Worm (Caenorhabditis elegans): ENCODE measurements around the gene ccg-1.

Gene ccg-1

ce11 chrIV:15275363-15275854, at the start of gene ccg-1:
TSS of gene ccg-1 (minus strand) at chrIV:15275804.
- TF ChIP-seq ztf-11 (tag; optimal IDR thresholded peaks at IDR 0.05) (no peak), nhr-6 (tag; optimal IDR thresholded peaks at IDR 0.05) (no peak), daf-19 (GFP tag; conservative IDR thresholded peaks at IDR 0.05) (no peak), unc-130 (GFP tag; optimal IDR thresholded peaks at IDR 0.05) (no peak), snpc-1.2 (GFP tag; IDR thresholded peaks at IDR 0.05) (peak; percentile 59; the same call in 1 of the 2 replicates), daf-16 (GFP tag; optimal IDR thresholded peaks at IDR 0.05) (peak in 1 of 2 experiments; percentile 18), daf-16 (tag; optimal IDR thresholded peaks at IDR 0.05) (no peak), skn-1 (tag; optimal IDR thresholded peaks at IDR 0.05) (no peak), egl-43 (GFP tag; IDR thresholded peaks at IDR 0.05) (no peak), nhr-42 (GFP tag; IDR thresholded peaks at IDR 0.05) (no peak), nhr-41 (GFP tag; IDR thresholded peaks at IDR 0.05) (no peak), Y75B8A.6 (GFP tag; IDR thresholded peaks at IDR 0.05) (no peak), lin-29 (GFP tag; IDR thresholded peaks at IDR 0.05) (no peak), mdt-29 (GFP tag; IDR thresholded peaks at IDR 0.05) (no peak), nhr-48 (tag; optimal IDR thresholded peaks at IDR 0.05) (no peak), gei-8 (GFP tag; optimal IDR thresholded peaks at IDR 0.05) (no peak), R02D3.7 (tag; optimal IDR thresholded peaks at IDR 0.05) (no peak), duxl-1 (tag; optimal IDR thresholded peaks at IDR 0.05; ENCODE audit: poor library complexity) (no peak), spr-1 (tag; optimal IDR thresholded peaks at IDR 0.05) (no peak), arid-1 (GFP tag; conservative IDR thresholded peaks at IDR 0.05) (no peak), hlh-11 (tag; optimal IDR thresholded peaks at IDR 0.05) (no peak), ctbp-1 (GFP tag; IDR thresholded peaks at IDR 0.05) (no peak), ama-1 (optimal IDR thresholded peaks at IDR 0.05) (peak; percentile 43)

- TF ChIP-seq unc-130 (GFP tag; optimal IDR thresholded peaks at IDR 0.05) (no peak), lin-38 (GFP tag; IDR thresholded peaks at IDR 0.05) (no peak), fos-1 (tag; optimal IDR thresholded peaks at IDR 0.05) (no peak), lin-1 (GFP tag; IDR thresholded peaks at IDR 0.05) (no peak), Y105C5A.15 (GFP tag; IDR thresholded peaks at IDR 0.05) (no peak), F44E2.7 (GFP tag; IDR thresholded peaks at IDR 0.05) (no peak), Y75B8A.6 (GFP tag; IDR thresholded peaks at IDR 0.05) (no peak), daf-16 (GFP tag; optimal IDR thresholded peaks at IDR 0.05) (no peak), daf-16 (tag; optimal IDR thresholded peaks at IDR 0.05) (no peak), ceh-62 (tag; optimal IDR thresholded peaks at IDR 0.05) (no peak), zip-11 (GFP tag; IDR thresholded peaks at IDR 0.05) (no peak), daf-19 (GFP tag; conservative IDR thresholded peaks at IDR 0.05) (no peak), ceh-44 (GFP tag; IDR thresholded peaks at IDR 0.05) (no peak), dpl-1 (GFP tag; optimal IDR thresholded peaks at IDR 0.05) (no peak), spr-3 (GFP tag; optimal IDR thresholded peaks at IDR 0.05) (no peak)
Observed at ce11 chrIV:15323593-15323992, 48.0 kb upstream of the ccg-1 start, which contains the start of gene tbx-39. TSS of gene tbx-39 (plus strand) at chrIV:15323893.

- TF ChIP-seq ctbp-1 (GFP tag; IDR thresholded peaks at IDR 0.05) (no peak), ztf-11 (tag; optimal IDR thresholded peaks at IDR 0.05) (no peak), unc-130 (GFP tag; optimal IDR thresholded peaks at IDR 0.05) (no peak), ZK546.5 (tag; optimal IDR thresholded peaks at IDR 0.05) (no peak), ceh-62 (tag; optimal IDR thresholded peaks at IDR 0.05) (no peak), nhr-111 (GFP tag; optimal IDR thresholded peaks at IDR 0.05) (no peak), pqm-1 (tag; optimal IDR thresholded peaks at IDR 0.05) (no peak), nhr-77 (tag; optimal IDR thresholded peaks at IDR 0.05) (no peak), nhr-41 (GFP tag; IDR thresholded peaks at IDR 0.05) (no peak), hlh-30 (tag; optimal IDR thresholded peaks at IDR 0.05; ENCODE audit: insufficient read depth) (no peak), tag-97 (GFP tag; IDR thresholded peaks at IDR 0.05) (no peak), egl-43 (GFP tag; IDR thresholded peaks at IDR 0.05) (no peak)
Observed at ce11 chrIV:15321279-15321678, 45.7 kb upstream of the ccg-1 start, which contains the start of gene Y73F8A.15. TSS of gene Y73F8A.15 (plus strand) at chrIV:15321579.

Measured in whole organism, L4 larva.